Worm (Caenorhabditis elegans) whole organism, young adult: ENCODE data around the gene Y64G10A.2.

Experiments
- F49E8.2 ChIP-seq: sonication (generic microtip); optimal IDR thresholded peaks from 3 replicates; lab custom pipeline; 2017; ENCODE audit warnings: missing genetic modification characterization, mild to moderate bottlenecking, missing compliant biosample characterization, antibody characterized with exemption, moderate library complexity; ENCODE audit not compliant: insufficient read depth
- egl-18 ChIP-seq: fragments of 200-800 bp; sonication (Bioruptor generic); IDR thresholded peaks from 2 replicates; pipeline ENCODE4 v1.3.6; 2022; ENCODE audit warnings: missing genetic modification reagents, missing genetic modification characterization, missing compliant biosample characterization

DNA sequence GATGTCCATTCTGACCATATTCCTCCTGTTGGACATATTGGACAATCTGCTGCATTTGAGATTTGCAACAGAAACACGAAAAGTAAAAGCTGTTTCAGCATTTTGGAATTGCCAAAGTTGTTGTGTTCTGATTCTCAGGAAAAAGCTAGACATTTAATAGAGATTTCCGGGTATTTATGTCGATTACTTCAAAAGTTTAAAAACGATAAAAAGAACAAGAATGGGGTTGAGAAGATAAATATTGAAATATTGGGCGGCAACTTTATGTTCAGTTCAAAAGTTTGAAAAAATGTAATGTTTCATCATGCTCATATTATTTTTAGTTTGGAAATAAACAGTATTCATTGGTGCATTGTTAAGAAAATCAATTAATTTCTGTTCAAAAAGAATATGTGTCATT, 5.3 kb downstream of the Y64G10A.2 start, which contains the start of gene Y64G10A.1:
- no peak for TF ChIP-seq F49E8.2 (tag; lab: Kevin White, UChicago)
- no peak for TF ChIP-seq egl-18 (GFP tag; lab: Robert Waterston, UW)
